Fruit fly (Drosophila melanogaster) whole organism, embryonic: Measurements from ENCODE around the gene Naa20A.

Experiments used
- Aef1 ChIP-seq: fragments of 200-800 bp; sonication (Bioruptor generic); IDR thresholded peaks from 3 replicates; pipeline ENCODE4 v1.3.6; 2022; ENCODE audit warnings: missing biosample characterization, missing genetic modification characterization
- Atf6 ChIP-seq: fragments of 200-800 bp; sonication (Bioruptor generic); IDR thresholded peaks from 2 replicates; pipeline ENCODE4 v1.3.6; 2022; ENCODE audit warnings: missing biosample characterization, missing genetic modification characterization
- CG10147 ChIP-seq: fragments of 200-800 bp; sonication (Bioruptor generic); optimal IDR thresholded peaks from 2 replicates; lab custom pipeline; 2019; ENCODE audit warnings: missing biosample characterization, mild to moderate bottlenecking, missing genetic modification characterization, moderate library complexity
- CG10321 ChIP-seq: fragments of 200-800 bp; sonication (Bioruptor generic); IDR thresholded peaks from 2 replicates; pipeline ENCODE4 v1.3.6; 2022; ENCODE audit warnings: missing biosample characterization, missing genetic modification characterization
- CG11085 ChIP-seq: fragments of 200-800 bp; sonication (Bioruptor generic); IDR thresholded peaks from 2 replicates; pipeline ENCODE4 v1.3.6; 2022; ENCODE audit warnings: missing biosample characterization, missing genetic modification characterization
- CG11456 ChIP-seq: fragments of 200-800 bp; sonication (Bioruptor generic); IDR thresholded peaks from 3 replicates; pipeline ENCODE4 v1.3.6; 2022; ENCODE audit warnings: missing biosample characterization, missing genetic modification characterization
- CG12071 ChIP-seq: fragments of 200-800 bp; sonication (Bioruptor generic); optimal IDR thresholded peaks from 3 replicates; lab custom pipeline; 2018; ENCODE audit warnings: missing biosample characterization, mild to moderate bottlenecking, missing genetic modification characterization
- CG12299 ChIP-seq: fragments of 200-800 bp; sonication (Bioruptor generic); optimal IDR thresholded peaks from 2 replicates; lab custom pipeline; 2018; ENCODE audit warnings: missing biosample characterization, mild to moderate bottlenecking, missing genetic modification characterization
- CG15269 ChIP-seq: fragments of 200-800 bp; sonication (Bioruptor generic); optimal IDR thresholded peaks from 2 replicates; lab custom pipeline; 2018; ENCODE audit warnings: missing biosample characterization, mild to moderate bottlenecking, missing genetic modification characterization, moderate library complexity
- CG1647 ChIP-seq: fragments of 200-800 bp; sonication (Bioruptor generic); optimal IDR thresholded peaks from 3 replicates; lab custom pipeline; 2016; ENCODE audit warnings: missing biosample characterization, missing genetic modification characterization
- CG17802 ChIP-seq: fragments of 200-800 bp; sonication (Bioruptor generic); optimal IDR thresholded peaks from 2 replicates; lab custom pipeline; 2018; ENCODE audit warnings: missing biosample characterization, mild to moderate bottlenecking, missing genetic modification characterization, moderate library complexity
- CG2202 ChIP-seq: fragments of 200-800 bp; sonication (Bioruptor generic); optimal IDR thresholded peaks from 2 replicates; lab custom pipeline; 2018; ENCODE audit warnings: missing biosample characterization, mild to moderate bottlenecking, missing genetic modification characterization
- CG30431 ChIP-seq: fragments of 200-800 bp; sonication (Bioruptor generic); optimal IDR thresholded peaks from 2 replicates; lab custom pipeline; 2017; ENCODE audit warnings: missing biosample characterization, missing genetic modification characterization
- CG3065 ChIP-seq: fragments of 200-800 bp; sonication (Bioruptor generic); optimal IDR thresholded peaks from 2 replicates; lab custom pipeline; 2016; ENCODE audit warnings: missing biosample characterization, missing genetic modification characterization
- CG31441 ChIP-seq: fragments of 200-800 bp; sonication (Bioruptor generic); IDR thresholded peaks from 2 replicates; pipeline ENCODE4 v1.3.6; 2022; ENCODE audit warnings: missing biosample characterization, missing genetic modification characterization
- CG6175 ChIP-seq: fragments of 200-800 bp; sonication (Bioruptor generic); IDR thresholded peaks from 3 replicates; pipeline ENCODE4 v1.3.6; 2022; ENCODE audit warnings: missing biosample characterization, missing genetic modification characterization
- CG6272 ChIP-seq: fragments of 200-800 bp; sonication (Bioruptor generic); IDR thresholded peaks from 2 replicates; pipeline ENCODE4 v1.3.6; 2022; ENCODE audit warnings: missing biosample characterization, missing genetic modification characterization
- CG9817 ChIP-seq: fragments of 200-800 bp; sonication (Bioruptor generic); optimal IDR thresholded peaks from 2 replicates; lab custom pipeline; 2018; ENCODE audit warnings: missing biosample characterization, mild to moderate bottlenecking, missing genetic modification characterization, moderate library complexity
- CG9876 ChIP-seq: fragments of 200-800 bp; sonication (Bioruptor generic); optimal IDR thresholded peaks from 2 replicates; lab custom pipeline; 2016; ENCODE audit warnings: missing biosample characterization, missing genetic modification characterization
- Dip3 ChIP-seq: fragments of 200-800 bp; sonication (Bioruptor generic); optimal IDR thresholded peaks from 3 replicates; lab custom pipeline; 2016; ENCODE audit warnings: missing biosample characterization, missing genetic modification characterization
- Dp ChIP-seq: fragments of 200-800 bp; sonication (Bioruptor generic); optimal IDR thresholded peaks from 2 replicates; lab custom pipeline; 2018; ENCODE audit warnings: missing biosample characterization, mild to moderate bottlenecking, missing genetic modification characterization, moderate library complexity
- Fer3 ChIP-seq: fragments of 200-800 bp; sonication (Bioruptor generic); optimal IDR thresholded peaks from 2 replicates; lab custom pipeline; 2018; ENCODE audit warnings: missing biosample characterization, mild to moderate bottlenecking, missing genetic modification characterization, moderate library complexity
- GATAe ChIP-seq: fragments of 200-800 bp; sonication (Bioruptor generic); conservative IDR thresholded peaks from 2 replicates; pipeline ENCODE4 v1.3.6; 2022; ENCODE audit warnings: missing biosample characterization, missing genetic modification characterization
- Gug ChIP-seq: fragments of 200-800 bp; sonication (Bioruptor generic); IDR thresholded peaks from 4 replicates; pipeline ENCODE4 v1.3.6; 2022; ENCODE audit warnings: missing biosample characterization, missing genetic modification characterization
- Mes4 ChIP-seq: fragments of 200-800 bp; sonication (Bioruptor generic); optimal IDR thresholded peaks from 2 replicates; lab custom pipeline; 2016; ENCODE audit warnings: missing biosample characterization, missing genetic modification characterization
- NK7.1 ChIP-seq: fragments of 200-800 bp; sonication (Bioruptor generic); optimal IDR thresholded peaks from 3 replicates; lab custom pipeline; 2016; ENCODE audit warnings: missing biosample characterization, missing genetic modification characterization
- Rfx ChIP-seq: fragments of 200-800 bp; sonication (Bioruptor generic); IDR thresholded peaks from 2 replicates; pipeline ENCODE4 v1.3.6; 2022; ENCODE audit warnings: missing biosample characterization, missing genetic modification characterization
- Scr ChIP-seq: fragments of 200-800 bp; sonication (Bioruptor generic); IDR thresholded peaks from 2 replicates; pipeline ENCODE4 v1.3.6; 2022; ENCODE audit warnings: missing biosample characterization, missing genetic modification characterization; ENCODE audit not compliant: partially characterized antibody
- Six4 ChIP-seq: fragments of 200-800 bp; sonication (Bioruptor generic); optimal IDR thresholded peaks from 2 replicates; lab custom pipeline; 2016; ENCODE audit warnings: missing biosample characterization, missing genetic modification characterization
- Vsx1 ChIP-seq: fragments of 200-800 bp; sonication (Bioruptor generic); optimal IDR thresholded peaks from 2 replicates; lab custom pipeline; 2017; ENCODE audit warnings: missing biosample characterization, mild to moderate bottlenecking, missing genetic modification characterization, missing genetic modification reagents
- bbx ChIP-seq: fragments of 200-800 bp; sonication (Bioruptor generic); IDR thresholded peaks from 2 replicates; pipeline ENCODE4 v1.3.6; 2022; ENCODE audit warnings: missing biosample characterization, missing genetic modification characterization; ENCODE audit not compliant: partially characterized antibody
- br ChIP-seq: fragments of >200 bp; optimal IDR thresholded peaks from 2 replicates; lab custom pipeline; 2017
- btn ChIP-seq: fragments of 200-800 bp; sonication (Bioruptor generic); optimal IDR thresholded peaks from 2 replicates; lab custom pipeline; 2016; ENCODE audit warnings: missing biosample characterization, missing genetic modification characterization
- caup ChIP-seq: fragments of 200-800 bp; sonication (Bioruptor generic); optimal IDR thresholded peaks from 3 replicates; lab custom pipeline; 2017; ENCODE audit warnings: missing biosample characterization, mild to moderate bottlenecking, missing genetic modification characterization, moderate library complexity; ENCODE audit not compliant: severe bottlenecking
- chm ChIP-seq: fragments of 200-800 bp; sonication (Bioruptor generic); IDR thresholded peaks from 2 replicates; pipeline ENCODE4 v1.3.6; 2022; ENCODE audit warnings: missing biosample characterization, missing genetic modification characterization
- croc ChIP-seq: fragments of 200-800 bp; sonication (Bioruptor generic); conservative IDR thresholded peaks from 3 replicates; pipeline ENCODE4 v1.3.6; 2022; ENCODE audit warnings: missing biosample characterization, missing genetic modification characterization
- eve ChIP-seq, 2 experiments: fragments of >200 bp; optimal IDR thresholded peaks; 2 replicates each; lab custom pipeline; 2017; ENCODE audit warnings: missing biosample characterization in 2 of 2, missing genetic modification characterization in 2 of 2
- exex ChIP-seq: fragments of 200-800 bp; sonication (Bioruptor generic); optimal IDR thresholded peaks from 4 replicates; lab custom pipeline; 2018; ENCODE audit warnings: missing biosample characterization, mild to moderate bottlenecking, missing genetic modification characterization, moderate library complexity
- fd102C ChIP-seq: fragments of 200-800 bp; sonication (Bioruptor generic); optimal IDR thresholded peaks from 2 replicates; lab custom pipeline; 2018; ENCODE audit warnings: missing biosample characterization, mild to moderate bottlenecking, missing genetic modification characterization, moderate library complexity
- fu2 ChIP-seq: fragments of 200-800 bp; sonication (Bioruptor generic); optimal IDR thresholded peaks from 2 replicates; lab custom pipeline; 2016; ENCODE audit warnings: missing biosample characterization, missing genetic modification characterization
- gcm ChIP-seq: fragments of 200-800 bp; sonication (Bioruptor generic); optimal IDR thresholded peaks from 2 replicates; lab custom pipeline; 2019; ENCODE audit warnings: missing biosample characterization, mild to moderate bottlenecking, missing genetic modification characterization, moderate library complexity
- grau ChIP-seq: fragments of 200-800 bp; optimal IDR thresholded peaks from 3 replicates; lab custom pipeline; 2019; ENCODE audit warnings: missing biosample characterization, mild to moderate bottlenecking, missing genetic modification characterization, moderate library complexity
- gsb-n ChIP-seq: fragments of 200-800 bp; sonication (Bioruptor generic); optimal IDR thresholded peaks from 3 replicates; lab custom pipeline; 2018; ENCODE audit warnings: missing biosample characterization, mild to moderate bottlenecking, missing genetic modification characterization
- h ChIP-seq: fragments of >200 bp; optimal IDR thresholded peaks from 2 replicates; lab custom pipeline; 2017
- lov ChIP-seq, 2 experiments: fragments of 200-800 bp in 1 of 2; fragments of >200 bp in 1 of 2; sonication (Bioruptor generic) in 1 of 2; IDR thresholded peaks in 1 of 2; optimal IDR thresholded peaks in 1 of 2; 2 replicates in 1 of 2; 3 replicates in 1 of 2; pipeline versions ENCODE4 v1.3.6 to Lab custom; 2017 to 2022; ENCODE audit warnings: missing biosample characterization in 1 of 2, missing genetic modification characterization in 1 of 2
- luna ChIP-seq: fragments of 200-800 bp; sonication (Bioruptor generic); optimal IDR thresholded peaks from 2 replicates; lab custom pipeline; 2016; ENCODE audit warnings: missing biosample characterization, missing genetic modification characterization
- pb ChIP-seq: fragments of 200-800 bp; sonication (Bioruptor generic); optimal IDR thresholded peaks from 3 replicates; lab custom pipeline; 2016; ENCODE audit warnings: missing biosample characterization, missing genetic modification characterization
- rib ChIP-seq: fragments of 200-800 bp; sonication (Bioruptor generic); IDR thresholded peaks from 2 replicates; pipeline ENCODE4 v1.3.6; 2022; ENCODE audit warnings: missing biosample characterization, missing genetic modification characterization
- sisA ChIP-seq: fragments of 200-800 bp; sonication (Bioruptor generic); IDR thresholded peaks from 2 replicates; pipeline ENCODE4 v1.3.6; 2022; ENCODE audit warnings: missing biosample characterization, missing genetic modification characterization
- tgo ChIP-seq: fragments of 200-800 bp; sonication (Bioruptor generic); IDR thresholded peaks from 3 replicates; pipeline ENCODE4 v1.3.6; 2022; ENCODE audit warnings: missing biosample characterization, missing genetic modification characterization
- vvl ChIP-seq: fragments of 200-800 bp; sonication (Bioruptor generic); IDR thresholded peaks from 2 replicates; pipeline ENCODE4 v1.3.6; 2022; ENCODE audit warnings: missing biosample characterization, missing genetic modification characterization

Naa20A gene

DNA sequence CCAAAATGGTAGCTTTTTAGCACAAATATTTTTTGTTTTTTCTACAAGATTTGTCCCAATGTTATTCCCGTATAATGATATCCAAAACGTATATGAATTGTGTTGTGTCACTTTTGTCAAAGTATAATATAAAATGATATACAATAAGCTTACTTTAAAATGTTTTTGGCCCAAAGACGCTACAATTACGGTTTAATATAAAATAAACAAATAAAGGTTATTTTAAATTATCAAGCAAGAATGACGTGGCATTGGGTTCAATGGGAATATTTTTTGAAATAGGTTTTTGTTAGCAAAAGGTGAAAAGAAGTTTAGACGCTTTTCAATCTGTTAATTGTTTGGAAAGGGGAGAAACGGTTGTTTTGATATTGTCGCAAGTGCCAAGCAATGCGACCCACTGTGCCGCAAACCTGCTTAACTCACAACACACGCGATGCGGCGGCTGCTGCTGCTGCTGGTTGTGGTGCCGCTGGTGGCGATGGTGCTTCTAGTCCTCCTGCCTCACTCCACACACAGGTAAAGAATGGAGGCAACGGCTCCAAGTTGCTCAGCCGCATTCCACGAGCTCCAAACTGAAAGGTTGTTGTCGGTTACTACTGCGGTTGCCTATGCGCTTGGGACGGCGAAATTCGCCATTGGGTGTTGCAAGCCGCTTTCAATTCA, 40.5 kb upstream of the Naa20A start (continued):
- TF ChIP-seq exex (tag; lab: Kevin White, UChicago) (no peak), sisA (GFP tag; lab: Robert Waterston, UW) (no peak), CG12071 (GFP tag; lab: Kevin White, UChicago) (no peak), tgo (GFP tag; lab: Robert Waterston, UW) (no peak; the same call in 2 of the 3 replicates), Dp (GFP tag; lab: Kevin White, UChicago) (no peak), GATAe (GFP tag; lab: Robert Waterston, UW) (no peak), gcm (no peak), Mes4 (no peak), Aef1 (GFP tag; lab: Robert Waterston, UW) (no peak), CG1647 (GFP tag; lab: Kevin White, UChicago) (no peak), CG10321 (GFP tag; lab: Robert Waterston, UW) (no peak), NK7.1 (GFP tag; lab: Kevin White, UChicago) (no peak), Rfx (GFP tag; lab: Robert Waterston, UW) (no peak), CG17802 (tag; lab: Kevin White, UChicago) (no peak), CG12299 (tag; lab: Kevin White, UChicago) (no peak), Atf6 (GFP tag; lab: Robert Waterston, UW) (no peak), btn (no peak), rib (GFP tag; lab: Robert Waterston, UW) (no peak), caup (GFP tag; lab: Kevin White, UChicago) (peak; percentile 10), CG9817 (peak; percentile 4), eve (GFP tag; optimal IDR thresholded peaks at IDR 0.05; lab: Kevin White, UChicago) (no peak), gsb-n (no peak), CG30431 (GFP tag; lab: Kevin White, UChicago) (peak; percentile 4), h (no peak), luna (no peak), CG15269 (tag; lab: Kevin White, UChicago) (peak; percentile 64), chm (GFP tag; lab: Robert Waterston, UW) (no peak), CG31441 (GFP tag; lab: Robert Waterston, UW) (no peak; the same call in 1 of the 2 replicates), fu2 (GFP tag; lab: Kevin White, UChicago) (no peak), vvl (no peak), CG2202 (tag; lab: Kevin White, UChicago) (no peak), lov (optimal IDR thresholded peaks at IDR 0.05; lab: Kevin White, UChicago) (no peak), lov (GFP tag; IDR thresholded peaks at IDR 0.05; lab: Robert Waterston, UW) (0 out of 3 replicates have a peak, but pooled peaks have one; percentile 13), CG6175 (peak; percentile 94), bbx (no peak), croc (GFP tag; lab: Robert Waterston, UW) (no peak; the same call in 2 of the 3 replicates), Vsx1 (GFP tag; lab: Kevin White, UChicago) (no peak), br (lab: Kevin White, UChicago) (no peak), Six4 (GFP tag; lab: Kevin White, UChicago) (peak; percentile 41), Scr (no peak), pb (GFP tag; lab: Kevin White, UChicago) (no peak), CG11456 (GFP tag; lab: Robert Waterston, UW) (no peak), Fer3 (tag; lab: Kevin White, UChicago) (peak; percentile 44), grau (tag; lab: Kevin White, UChicago) (peak; percentile 66), CG11085 (GFP tag; lab: Robert Waterston, UW) (no peak), CG9876 (no peak), CG6272 (no peak), Gug (GFP tag; lab: Robert Waterston, UW) (no peak), CG3065 (GFP tag; lab: Kevin White, UChicago) (no peak), fd102C (no peak), CG10147 (GFP tag; lab: Kevin White, UChicago) (peak; percentile 45), Dip3 (GFP tag; lab: Kevin White, UChicago) (no peak)
